Fruit fly (Drosophila melanogaster) whole organism, embryonic: ENCODE measurements around the gene TpnC25D.
A peak's percentile ranks its signal among the peaks of the same experiment; 100 is the strongest.

Experiments used
- C15 ChIP-seq: fragments of 200-800 bp; sonication (Bioruptor generic); IDR thresholded peaks from 3 replicates; pipeline ENCODE4 v1.3.6; 2022; ENCODE audit warnings: missing biosample characterization, missing genetic modification characterization
- CG10147 ChIP-seq: fragments of 200-800 bp; sonication (Bioruptor generic); optimal IDR thresholded peaks from 2 replicates; lab custom pipeline; 2019; ENCODE audit warnings: missing biosample characterization, mild to moderate bottlenecking, missing genetic modification characterization, moderate library complexity
- CG10543 ChIP-seq: fragments of 200-800 bp; sonication (Bioruptor generic); optimal IDR thresholded peaks from 3 replicates; lab custom pipeline; 2017; ENCODE audit warnings: missing biosample characterization, mild to moderate bottlenecking, missing genetic modification characterization, moderate library complexity
- CG11504 ChIP-seq: fragments of 200-800 bp; sonication (Bioruptor generic); optimal IDR thresholded peaks from 3 replicates; lab custom pipeline; 2019; ENCODE audit warnings: missing biosample characterization, mild to moderate bottlenecking, missing genetic modification characterization, moderate library complexity
- CG13775 ChIP-seq: fragments of 200-800 bp; sonication (Bioruptor generic); optimal IDR thresholded peaks from 3 replicates; lab custom pipeline; 2017; ENCODE audit warnings: missing biosample characterization, mild to moderate bottlenecking, missing genetic modification characterization
- CG13894 ChIP-seq: fragments of 200-800 bp; sonication (Bioruptor generic); optimal IDR thresholded peaks from 3 replicates; lab custom pipeline; 2018; ENCODE audit warnings: missing biosample characterization, mild to moderate bottlenecking, missing genetic modification characterization, moderate library complexity
- CG15073 ChIP-seq: fragments of 200-800 bp; sonication (Bioruptor generic); optimal IDR thresholded peaks from 2 replicates; lab custom pipeline; 2016; ENCODE audit warnings: missing biosample characterization, missing genetic modification characterization
- CG1529 ChIP-seq: fragments of 200-800 bp; sonication (Bioruptor generic); optimal IDR thresholded peaks from 3 replicates; lab custom pipeline; 2018; ENCODE audit warnings: missing biosample characterization, missing genetic modification characterization
- CG17912 ChIP-seq: fragments of 200-800 bp; sonication (Bioruptor generic); optimal IDR thresholded peaks from 2 replicates; lab custom pipeline; 2018; ENCODE audit warnings: missing biosample characterization, mild to moderate bottlenecking, missing genetic modification characterization
- CG2199 ChIP-seq: fragments of 200-800 bp; sonication (Bioruptor generic); IDR thresholded peaks from 3 replicates; pipeline ENCODE4 v1.3.6; 2022; ENCODE audit warnings: missing biosample characterization, missing genetic modification characterization
- CG30403 ChIP-seq: fragments of 200-800 bp; sonication (Bioruptor generic); optimal IDR thresholded peaks from 3 replicates; lab custom pipeline; 2016; ENCODE audit warnings: missing biosample characterization, missing genetic modification characterization
- CG32772 ChIP-seq: fragments of 200-800 bp; sonication (Bioruptor generic); IDR thresholded peaks from 2 replicates; pipeline ENCODE4 v1.3.6; 2022; ENCODE audit warnings: missing biosample characterization, missing genetic modification characterization
- CG3281 ChIP-seq: fragments of 200-800 bp; sonication (Bioruptor generic); optimal IDR thresholded peaks from 3 replicates; lab custom pipeline; 2017; ENCODE audit warnings: missing biosample characterization, mild to moderate bottlenecking, missing genetic modification characterization
- CG34224 ChIP-seq: fragments of 200-800 bp; sonication (Bioruptor generic); IDR thresholded peaks from 3 replicates; pipeline ENCODE4 v1.3.6; 2022; ENCODE audit warnings: missing biosample characterization, missing genetic modification characterization; ENCODE audit not compliant: partially characterized antibody
- CG34376 ChIP-seq: fragments of 200-800 bp; sonication (Bioruptor generic); optimal IDR thresholded peaks from 2 replicates; lab custom pipeline; 2018; ENCODE audit warnings: missing biosample characterization, mild to moderate bottlenecking, missing genetic modification characterization
- CG3847 ChIP-seq: fragments of 200-800 bp; sonication (Bioruptor generic); IDR thresholded peaks from 2 replicates; pipeline ENCODE4 v1.3.6; 2022; ENCODE audit warnings: missing biosample characterization, missing genetic modification characterization
- CG4404 ChIP-seq: fragments of 200-800 bp; sonication (Bioruptor generic); IDR thresholded peaks from 2 replicates; pipeline ENCODE4 v1.3.6; 2022; ENCODE audit warnings: missing biosample characterization, missing genetic modification characterization
- CG7786 ChIP-seq: fragments of 200-800 bp; sonication (Bioruptor generic); optimal IDR thresholded peaks from 2 replicates; lab custom pipeline; 2016; ENCODE audit warnings: missing biosample characterization, missing genetic modification characterization
- CG8359 ChIP-seq: fragments of 200-800 bp; sonication (Bioruptor generic); optimal IDR thresholded peaks from 2 replicates; lab custom pipeline; 2017; ENCODE audit warnings: missing biosample characterization, mild to moderate bottlenecking, missing genetic modification characterization, borderline replicate concordance
- CG9727 ChIP-seq: fragments of 200-800 bp; sonication (Bioruptor generic); optimal IDR thresholded peaks from 3 replicates; lab custom pipeline; 2017; ENCODE audit warnings: missing biosample characterization, mild to moderate bottlenecking, missing genetic modification characterization
- Chrac-16 ChIP-seq: fragments of 200-800 bp; sonication (Bioruptor generic); optimal IDR thresholded peaks from 3 replicates; lab custom pipeline; 2016; ENCODE audit warnings: missing biosample characterization, missing genetic modification characterization
- CoRest ChIP-seq: fragments of 200-800 bp; sonication (Bioruptor generic); optimal IDR thresholded peaks from 3 replicates; lab custom pipeline; 2018; ENCODE audit warnings: missing biosample characterization, mild to moderate bottlenecking, missing genetic modification characterization, moderate library complexity
- Dbx ChIP-seq: fragments of 200-800 bp; sonication (Bioruptor generic); IDR thresholded peaks from 3 replicates; pipeline ENCODE4 v1.3.6; 2022; ENCODE audit warnings: missing biosample characterization, missing genetic modification characterization
- Dll ChIP-seq: fragments of 200-800 bp; sonication (Bioruptor generic); IDR thresholded peaks from 4 replicates; pipeline ENCODE4 v1.3.6; 2022; ENCODE audit warnings: missing biosample characterization, missing genetic modification characterization; ENCODE audit not compliant: partially characterized antibody
- E2f1 ChIP-seq: fragments of 200-800 bp; sonication (Bioruptor generic); IDR thresholded peaks from 2 replicates; pipeline ENCODE4 v1.3.6; 2022; ENCODE audit warnings: missing biosample characterization, missing genetic modification characterization
- Gsc ChIP-seq: fragments of 200-800 bp; sonication (Bioruptor generic); IDR thresholded peaks from 2 replicates; pipeline ENCODE4 v1.3.6; 2022; ENCODE audit warnings: missing biosample characterization, missing genetic modification characterization
- Gug ChIP-seq: fragments of 200-800 bp; sonication (Bioruptor generic); IDR thresholded peaks from 4 replicates; pipeline ENCODE4 v1.3.6; 2022; ENCODE audit warnings: missing biosample characterization, missing genetic modification characterization
- Med ChIP-seq: fragments of 200-800 bp; sonication (Bioruptor generic); peaks from one replicate; lab custom pipeline; 2016; ENCODE audit warnings: missing biosample characterization, missing genetic modification characterization, mild to moderate bottlenecking, inconsistent platforms, moderate library complexity
- Neu2 ChIP-seq: fragments of 200-800 bp; sonication (Bioruptor generic); optimal IDR thresholded peaks from 3 replicates; lab custom pipeline; 2016; ENCODE audit warnings: missing biosample characterization, missing genetic modification characterization, borderline replicate concordance
- Ptx1 ChIP-seq: fragments of 200-800 bp; sonication (Bioruptor generic); IDR thresholded peaks from 2 replicates; pipeline ENCODE4 v1.3.6; 2022; ENCODE audit warnings: missing biosample characterization, missing genetic modification characterization
- Vsx1 ChIP-seq: fragments of 200-800 bp; sonication (Bioruptor generic); optimal IDR thresholded peaks from 2 replicates; lab custom pipeline; 2017; ENCODE audit warnings: missing biosample characterization, mild to moderate bottlenecking, missing genetic modification characterization, missing genetic modification reagents
- ac ChIP-seq: fragments of 200-800 bp; sonication (Bioruptor generic); optimal IDR thresholded peaks from 3 replicates; lab custom pipeline; 2017; ENCODE audit warnings: missing biosample characterization, mild to moderate bottlenecking, missing genetic modification characterization
- bab2 ChIP-seq: fragments of 200-800 bp; sonication (Bioruptor generic); optimal IDR thresholded peaks from 2 replicates; lab custom pipeline; 2016; ENCODE audit warnings: missing biosample characterization, missing genetic modification characterization
- corto ChIP-seq: fragments of 200-800 bp; sonication (Bioruptor generic); optimal IDR thresholded peaks from 2 replicates; lab custom pipeline; 2016; ENCODE audit warnings: missing biosample characterization, mild to moderate bottlenecking, missing genetic modification characterization, moderate library complexity
- dati ChIP-seq: fragments of 200-800 bp; sonication (Bioruptor generic); IDR thresholded peaks from 2 replicates; pipeline ENCODE4 v1.3.6; 2022; ENCODE audit warnings: missing biosample characterization, missing genetic modification characterization
- dmrt99B ChIP-seq: fragments of 200-800 bp; sonication (Bioruptor generic); optimal IDR thresholded peaks from 2 replicates; lab custom pipeline; 2018; ENCODE audit warnings: missing biosample characterization, mild to moderate bottlenecking, missing genetic modification characterization, moderate library complexity
- ewg ChIP-seq: fragments of 200-800 bp; sonication (Bioruptor generic); optimal IDR thresholded peaks from 3 replicates; lab custom pipeline; 2017; ENCODE audit warnings: mild to moderate bottlenecking, missing biosample characterization, missing genetic modification reagents, missing genetic modification characterization
- gfzf ChIP-seq: fragments of 200-800 bp; sonication (Bioruptor generic); optimal IDR thresholded peaks from 2 replicates; lab custom pipeline; 2016; ENCODE audit warnings: missing biosample characterization, mild to moderate bottlenecking, missing genetic modification characterization, moderate library complexity
- lab ChIP-seq: fragments of 200-800 bp; sonication (Bioruptor generic); optimal IDR thresholded peaks from 3 replicates; lab custom pipeline; 2017; ENCODE audit warnings: missing biosample characterization, missing genetic modification characterization, mild to moderate bottlenecking, moderate library complexity, missing genetic modification reagents
- mld ChIP-seq: fragments of 200-800 bp; sonication (Bioruptor generic); IDR thresholded peaks from 3 replicates; pipeline ENCODE4 v1.3.6; 2022; ENCODE audit warnings: missing biosample characterization, missing genetic modification characterization; ENCODE audit not compliant: partially characterized antibody
- pan ChIP-seq, 4 experiments: fragments of >200 bp in 3 of 4; fragments of 200-800 bp in 1 of 4; sonication (Bioruptor generic) in 1 of 4; optimal IDR thresholded peaks in 3 of 4; IDR thresholded peaks in 1 of 4; 2 replicates each; pipeline versions ENCODE4 v1.3.6 to Lab custom; 2017 to 2022; ENCODE audit warnings: missing biosample characterization in 2 of 4, missing genetic modification characterization in 2 of 4, mixed read lengths in 1 of 4
- schlank ChIP-seq: fragments of 200-800 bp; sonication (Bioruptor generic); optimal IDR thresholded peaks from 2 replicates; lab custom pipeline; 2018; ENCODE audit warnings: missing biosample characterization, mild to moderate bottlenecking, missing genetic modification characterization
- sens ChIP-seq: fragments of 200-800 bp; sonication (Bioruptor generic); peaks from one replicate; lab custom pipeline; 2016; ENCODE audit warnings: missing biosample characterization, missing genetic modification characterization
- shn ChIP-seq: fragments of 200-800 bp; sonication (Bioruptor generic); optimal IDR thresholded peaks from 3 replicates; lab custom pipeline; 2016; ENCODE audit warnings: missing biosample characterization, missing genetic modification characterization
- tin ChIP-seq: fragments of 200-800 bp; sonication (Bioruptor generic); optimal IDR thresholded peaks from 3 replicates; lab custom pipeline; 2016; ENCODE audit warnings: missing biosample characterization, missing genetic modification characterization
- trh ChIP-seq: fragments of 200-800 bp; sonication (Bioruptor generic); optimal IDR thresholded peaks from 2 replicates; lab custom pipeline; 2016; ENCODE audit warnings: missing biosample characterization, missing genetic modification characterization
- yki ChIP-seq: fragments of >200 bp; optimal IDR thresholded peaks from 3 replicates; lab custom pipeline; 2018
- zen2 ChIP-seq: fragments of 200-800 bp; sonication (Bioruptor generic); IDR thresholded peaks from 3 replicates; pipeline ENCODE4 v1.3.6; 2022; ENCODE audit warnings: missing biosample characterization, missing genetic modification characterization; ENCODE audit not compliant: partially characterized antibody

TpnC25D gene

dm6 chr2L:5228581-5229077 is 12.1 kb downstream of the TpnC25D start (continued):
- TF ChIP-seq dmrt99B (tag; lab: Kevin White, UChicago) (no peak), pan (optimal IDR thresholded peaks at IDR 0.05; lab: Kevin White, UChicago) (no peak), pan (GFP tag; optimal IDR thresholded peaks at IDR 0.05 in 1 of 2, IDR thresholded peaks at IDR 0.05 in 1 of 2) (peak in 1 of 2 experiments; percentile 11), CoRest (peak; percentile 11), zen2 (GFP tag; lab: Robert Waterston, UW) (no peak), CG4404 (GFP tag; lab: Robert Waterston, UW) (no peak), CG3847 (no peak), Med (GFP tag; lab: Kevin White, UChicago) (peak; percentile 41), yki (lab: Kevin White, UChicago) (no peak), CG1529 (no peak), tin (GFP tag; lab: Kevin White, UChicago) (no peak)

- TF ChIP-seq CG8359 (peak; percentile 99), mld (0 out of 3 replicates have a peak, but pooled peaks have one; percentile 22), ac (GFP tag; lab: Kevin White, UChicago) (no peak), Gug (GFP tag; lab: Robert Waterston, UW) (no peak), trh (no peak), CG13775 (GFP tag; lab: Kevin White, UChicago) (no peak), CG30403 (GFP tag; lab: Kevin White, UChicago) (no peak), Ptx1 (no peak), bab2 (GFP tag; lab: Kevin White, UChicago) (no peak), Dbx (no peak), CG32772 (GFP tag; lab: Robert Waterston, UW) (no peak), E2f1 (GFP tag; lab: Robert Waterston, UW) (no peak), sens (peak; percentile 5), dati (no peak), CG10147 (GFP tag; lab: Kevin White, UChicago) (no peak), Neu2 (GFP tag; lab: Kevin White, UChicago) (no peak), lab (GFP tag; lab: Kevin White, UChicago) (no peak)
- TF ChIP-seq, all 482 proteins: peak for 3
Observed at dm6 chr2L:5229239-5229638, 12.7 kb downstream of the TpnC25D start.

dm6 chr2L:5229735-5230347 is 13.3 kb downstream of the TpnC25D start:
- no peak for TF ChIP-seq C15 (GFP tag; lab: Robert Waterston, UW)
- TF ChIP-seq CG15073 (GFP tag; lab: Kevin White, UChicago) = no peak
- TF ChIP-seq corto (GFP tag; lab: Kevin White, UChicago) = no peak
- TF ChIP-seq CG17912 = no peak
- no peak for TF ChIP-seq Chrac-16 (GFP tag; lab: Kevin White, UChicago)
- no peak for TF ChIP-seq CG11504
- TF ChIP-seq dati = no peak
- no peak for TF ChIP-seq shn
- no peak for TF ChIP-seq CG7786 (GFP tag; lab: Kevin White, UChicago)
- no peak for TF ChIP-seq CG34376 (GFP tag; lab: Kevin White, UChicago)
- TF ChIP-seq Vsx1 (GFP tag; lab: Kevin White, UChicago) = peak; percentile 20
- TF ChIP-seq CG13894 = peak; percentile 51
- TF ChIP-seq Dll (GFP tag; lab: Robert Waterston, UW) = no peak
- no peak for TF ChIP-seq schlank
- no peak for TF ChIP-seq lab (GFP tag; lab: Kevin White, UChicago)
- no peak for TF ChIP-seq gfzf (GFP tag; lab: Kevin White, UChicago)
- TF ChIP-seq CG9727 = no peak
- no peak for TF ChIP-seq CG34224 (GFP tag; lab: Robert Waterston, UW)
- TF ChIP-seq CG2199 = no peak
- no peak for TF ChIP-seq CG3281 (GFP tag; lab: Kevin White, UChicago)
- no peak for TF ChIP-seq ewg
- no peak for TF ChIP-seq Gsc
- TF ChIP-seq CG10543 = no peak
